Worm (Caenorhabditis elegans): ENCODE measurements around the gene F43C1.7.
A peak's percentile ranks its signal among the peaks of the same experiment; 100 is the strongest.

Gene F43C1.7

ce11 chrIII:4204964-4205363 lies 37.4 kb downstream of the F43C1.7 start:
- no peak for TF ChIP-seq elt-1 (tag; optimal IDR thresholded peaks at IDR 0.05)
- TF ChIP-seq ZK546.5 (tag; optimal IDR thresholded peaks at IDR 0.05) = no peak

- TF ChIP-seq crh-2 (tag; optimal IDR thresholded peaks at IDR 0.05) (peak; percentile 9), nhr-12 (tag; optimal IDR thresholded peaks at IDR 0.05) (no peak), mdl-1 (tag; optimal IDR thresholded peaks at IDR 0.05) (no peak), ZK546.5 (tag; optimal IDR thresholded peaks at IDR 0.05) (no peak), nhr-11 (tag; optimal IDR thresholded peaks at IDR 0.05) (no peak), nhr-237 (tag; optimal IDR thresholded peaks at IDR 0.05) (no peak), elt-1 (tag; optimal IDR thresholded peaks at IDR 0.05) (no peak), Y55F3AM.14 (GFP tag; optimal IDR thresholded peaks at IDR 0.05) (no peak), nhr-25 (tag; optimal IDR thresholded peaks at IDR 0.05) (peak; percentile 5), unc-55 (GFP tag; optimal IDR thresholded peaks at IDR 0.05) (peak; percentile 86), mbf-1 (tag; optimal IDR thresholded peaks at IDR 0.05) (no peak), snpc-4 (tag; optimal IDR thresholded peaks at IDR 0.05) (no peak), mab-5 (tag; optimal IDR thresholded peaks at IDR 0.05) (no peak), R02D3.7 (tag; optimal IDR thresholded peaks at IDR 0.05) (peak; percentile 55), ztf-11 (tag; optimal IDR thresholded peaks at IDR 0.05) (no peak), nhr-129 (tag; optimal IDR thresholded peaks at IDR 0.05) (no peak), elt-3 (tag; optimal IDR thresholded peaks at IDR 0.05) (no peak), C34F6.9 (tag; optimal IDR thresholded peaks at IDR 0.05) (peak; percentile 61), ztf-1 (GFP tag; conservative IDR thresholded peaks at IDR 0.05) (no peak), lsy-2 (tag; optimal IDR thresholded peaks at IDR 0.05) (peak in 1 of 2 experiments; percentile 61), sma-3 (GFP tag; optimal IDR thresholded peaks at IDR 0.05) (no peak), dmd-4 (tag; optimal IDR thresholded peaks at IDR 0.05) (no peak), nhr-10 (tag; optimal IDR thresholded peaks at IDR 0.05) (no peak), unc-62 (GFP tag; optimal IDR thresholded peaks at IDR 0.05) (no peak), nhr-6 (tag; optimal IDR thresholded peaks at IDR 0.05) (no peak), ama-1 (optimal IDR thresholded peaks at IDR 0.05) (no peak), gmeb-1 (tag; optimal IDR thresholded peaks at IDR 0.05) (peak; percentile 6), egl-27 (tag; optimal IDR thresholded peaks at IDR 0.05) (no peak), fos-1 (tag; optimal IDR thresholded peaks at IDR 0.05) (peak; percentile 12), unc-39 (tag; optimal IDR thresholded peaks at IDR 0.05) (no peak), skn-1 (tag; optimal IDR thresholded peaks at IDR 0.05) (no peak), lin-11 (tag; optimal IDR thresholded peaks at IDR 0.05) (no peak)
Measured at ce11 chrIII:4204072-4204471, 38.3 kb downstream of the F43C1.7 start, which contains the start of the genes pelo-1 and R74.7. TSS of gene pelo-1 (minus strand) at chrIII:4204222. TSS of gene R74.7 (plus strand) at chrIII:4204429.

- TF ChIP-seq nhr-237 (tag; optimal IDR thresholded peaks at IDR 0.05) (no peak), nhr-21 (tag; optimal IDR thresholded peaks at IDR 0.05) (no peak)
Measured at ce11 chrIII:4196988-4197384, 45.4 kb downstream of the F43C1.7 start, which contains the start of gene asd-1. TSS of gene asd-1 (plus strand) at chrIII:4197285.

ce11 chrIII:4196301-4196987 lies 45.9 kb downstream of the F43C1.7 start:
- no peak for TF ChIP-seq unc-62 (GFP tag; optimal IDR thresholded peaks at IDR 0.05)
- no peak for TF ChIP-seq R02D3.7 (tag; optimal IDR thresholded peaks at IDR 0.05)
- no peak for TF ChIP-seq mbf-1 (tag; optimal IDR thresholded peaks at IDR 0.05)
- TF ChIP-seq ztf-4 (tag; optimal IDR thresholded peaks at IDR 0.05) = no peak
- peak; percentile 22 for TF ChIP-seq nhr-21 (tag; optimal IDR thresholded peaks at IDR 0.05)
- peak; percentile 46 for TF ChIP-seq lin-13 (GFP tag; optimal IDR thresholded peaks at IDR 0.05)
- TF ChIP-seq skn-1 (tag; optimal IDR thresholded peaks at IDR 0.05) = no peak
- no peak for TF ChIP-seq nhr-6 (tag; optimal IDR thresholded peaks at IDR 0.05)
- TF ChIP-seq ZK546.5 (tag; optimal IDR thresholded peaks at IDR 0.05) = no peak
- TF ChIP-seq zag-1 (tag; optimal IDR thresholded peaks at IDR 0.05) = no peak
- TF ChIP-seq lsy-2 (tag; optimal IDR thresholded peaks at IDR 0.05) = peak; percentile 28 to 80
- no peak for TF ChIP-seq ztf-11 (tag; optimal IDR thresholded peaks at IDR 0.05)
- no peak for TF ChIP-seq lin-39 (tag; optimal IDR thresholded peaks at IDR 0.05)
- no peak for TF ChIP-seq ztf-1 (GFP tag; conservative IDR thresholded peaks at IDR 0.05)
- TF ChIP-seq ceh-16 (tag; optimal IDR thresholded peaks at IDR 0.05) = no peak
- TF ChIP-seq lin-11 (tag; optimal IDR thresholded peaks at IDR 0.05) = peak; percentile 47
- no peak for TF ChIP-seq gmeb-1 (tag; optimal IDR thresholded peaks at IDR 0.05)
- TF ChIP-seq F13H6.1 (tag; optimal IDR thresholded peaks at IDR 0.05) = peak; percentile 22
- TF ChIP-seq nhr-23 (tag; optimal IDR thresholded peaks at IDR 0.05) = no peak
- no peak for TF ChIP-seq egl-27 (tag; optimal IDR thresholded peaks at IDR 0.05)
- peak; percentile 44 for TF ChIP-seq mab-5 (tag; optimal IDR thresholded peaks at IDR 0.05)
- TF ChIP-seq sma-9 (GFP tag; optimal IDR thresholded peaks at IDR 0.05) = peak; percentile 60
- TF ChIP-seq sma-9 (tag; optimal IDR thresholded peaks at IDR 0.05) = no peak
- no peak for TF ChIP-seq nhr-25 (tag; optimal IDR thresholded peaks at IDR 0.05)
- TF ChIP-seq nhr-12 (tag; optimal IDR thresholded peaks at IDR 0.05) = no peak
- peak; percentile 77 for TF ChIP-seq crh-2 (tag; optimal IDR thresholded peaks at IDR 0.05)
- no peak for TF ChIP-seq aly-2 (tag; optimal IDR thresholded peaks at IDR 0.05)
- TF ChIP-seq nhr-77 (tag; optimal IDR thresholded peaks at IDR 0.05) = no peak
- no peak for TF ChIP-seq peb-1 (tag; optimal IDR thresholded peaks at IDR 0.05)
- TF ChIP-seq dmd-4 (tag; optimal IDR thresholded peaks at IDR 0.05) = no peak
- no peak for TF ChIP-seq alr-1 (tag; optimal IDR thresholded peaks at IDR 0.05)
- peak; percentile 25 for TF ChIP-seq fos-1 (tag; optimal IDR thresholded peaks at IDR 0.05)
- TF ChIP-seq nhr-129 (tag; optimal IDR thresholded peaks at IDR 0.05) = peak; percentile 58
- TF ChIP-seq unc-55 (GFP tag; optimal IDR thresholded peaks at IDR 0.05) = peak; percentile 88

Data from whole organism, L2 larva.